Worm (Caenorhabditis elegans) whole organism, midembryonic: Measurements from ENCODE around the gene dct-13.

Source experiments
- T22C8.4 ChIP-seq: fragments of 200-800 bp; sonication (Bioruptor generic); IDR thresholded peaks from 2 replicates; pipeline ENCODE4 v1.3.6; 2022; ENCODE audit warnings: missing genetic modification characterization, missing compliant biosample characterization
- flt-1 ChIP-seq: fragments of 200-800 bp; sonication (Bioruptor generic); IDR thresholded peaks from 2 replicates; pipeline ENCODE4 v1.3.6; 2022; ENCODE audit warnings: missing genetic modification characterization, missing compliant biosample characterization
- med-1 ChIP-seq: sonication (generic microtip); optimal IDR thresholded peaks from 2 replicates; lab custom pipeline; 2017; ENCODE audit warnings: missing genetic modification characterization, mild to moderate bottlenecking, missing compliant biosample characterization, antibody characterized with exemption, missing genetic modification reagents; ENCODE audit not compliant: insufficient read depth
- ztf-29 ChIP-seq: fragments of 200-800 bp; sonication (Bioruptor generic); IDR thresholded peaks from 2 replicates; pipeline ENCODE4 v1.3.6; 2022; ENCODE audit warnings: missing genetic modification reagents, missing genetic modification characterization, missing compliant biosample characterization

- TF ChIP-seq ztf-29 (GFP tag; lab: Robert Waterston, UW): no peak
- no peak for TF ChIP-seq med-1
- TF ChIP-seq flt-1 (GFP tag; lab: Robert Waterston, UW): no peak
- TF ChIP-seq T22C8.4: peak; percentile 48; the same call in 1 of the 2 replicates
Observed at ce11 chrIV:16995425-16995824, 29.5 kb downstream of the dct-13 start, which contains the start of gene rom-4.
